Worm (Caenorhabditis elegans) whole organism, early embryonic: ENCODE measurements around the gene F37C12.18.

Experiments used
- ama-1 ChIP-seq: fragments of 150-350 bp; optimal IDR thresholded peaks from 2 replicates; lab custom pipeline; 2014
- flt-1 ChIP-seq: fragments of 200-800 bp; sonication (Bioruptor generic); IDR thresholded peaks from 2 replicates; pipeline ENCODE4 v1.3.6; 2022; ENCODE audit warnings: missing genetic modification characterization, missing compliant biosample characterization
- pes-1 ChIP-seq: fragments of 200-800 bp; sonication (Bioruptor generic); IDR thresholded peaks from 2 replicates; pipeline ENCODE4 v1.3.6; 2022; ENCODE audit warnings: missing genetic modification reagents, missing genetic modification characterization, missing compliant biosample characterization
- scrt-1 ChIP-seq: fragments of 200-800 bp; sonication (Bioruptor generic); IDR thresholded peaks from 2 replicates; pipeline ENCODE4 v1.3.6; 2022; ENCODE audit warnings: missing genetic modification characterization, missing compliant biosample characterization
- tra-4 ChIP-seq: sonication (generic microtip); optimal IDR thresholded peaks from 2 replicates; lab custom pipeline; 2017; ENCODE audit warnings: missing genetic modification characterization, missing compliant biosample characterization

ce11 chrIII:7170090-7170489 lies 25.1 kb downstream of the F37C12.18 start:
- TF ChIP-seq ama-1 (lab: Kevin White, UChicago) = no peak
- TF ChIP-seq flt-1 = no peak
- no peak for TF ChIP-seq scrt-1 (GFP tag; lab: Robert Waterston, UW)
- no peak for TF ChIP-seq pes-1
- no peak for TF ChIP-seq tra-4 (tag; lab: Kevin White, UChicago)
